Fruit fly (Drosophila melanogaster) whole organism, prepupa: ENCODE data around the gene PGRP-SB2.

ENCODE experiments used
- CG10631 ChIP-seq: fragments of 200-800 bp; sonication (Bioruptor generic); optimal IDR thresholded peaks from 2 replicates; lab custom pipeline; 2016; ENCODE audit warnings: missing biosample characterization, missing genetic modification characterization
- CG10669 ChIP-seq: fragments of 200-800 bp; sonication (Bioruptor generic); optimal IDR thresholded peaks from 3 replicates; lab custom pipeline; 2018; ENCODE audit warnings: missing biosample characterization, mild to moderate bottlenecking, missing genetic modification characterization, moderate library complexity
- CG11294 ChIP-seq: fragments of 200-800 bp; sonication (Bioruptor generic); IDR thresholded peaks from 2 replicates; pipeline ENCODE4 v1.3.6; 2022; ENCODE audit warnings: missing biosample characterization, missing genetic modification characterization
- CG11902 ChIP-seq: fragments of 200-800 bp; sonication (Bioruptor generic); optimal IDR thresholded peaks from 3 replicates; lab custom pipeline; 2016; ENCODE audit warnings: missing biosample characterization, missing genetic modification characterization
- CG15336 ChIP-seq: fragments of 200-800 bp; sonication (Bioruptor generic); IDR thresholded peaks from 2 replicates; pipeline ENCODE4 v1.3.6; 2022; ENCODE audit warnings: missing biosample characterization, missing genetic modification characterization
- CG1621 ChIP-seq: fragments of 200-800 bp; sonication (Bioruptor generic); optimal IDR thresholded peaks from 3 replicates; lab custom pipeline; 2018; ENCODE audit warnings: missing biosample characterization, mild to moderate bottlenecking, missing genetic modification characterization
- CG16779 ChIP-seq: fragments of 200-800 bp; sonication (Bioruptor generic); optimal IDR thresholded peaks from 3 replicates; lab custom pipeline; 2017; ENCODE audit warnings: missing biosample characterization, mild to moderate bottlenecking, missing genetic modification characterization
- CG3032 ChIP-seq: fragments of 200-800 bp; optimal IDR thresholded peaks from 2 replicates; lab custom pipeline; 2019; ENCODE audit warnings: missing biosample characterization, mild to moderate bottlenecking, missing genetic modification characterization, moderate library complexity
- CG31627 ChIP-seq: fragments of 200-800 bp; sonication (Bioruptor generic); optimal IDR thresholded peaks from 3 replicates; lab custom pipeline; 2016; ENCODE audit warnings: missing biosample characterization, missing genetic modification characterization
- CG32006 ChIP-seq: fragments of 200-800 bp; sonication (Bioruptor generic); optimal IDR thresholded peaks from 3 replicates; lab custom pipeline; 2017; ENCODE audit warnings: missing biosample characterization, mild to moderate bottlenecking, missing genetic modification characterization
- CG34406 ChIP-seq: fragments of 200-800 bp; sonication (Bioruptor generic); optimal IDR thresholded peaks from 3 replicates; lab custom pipeline; 2016; ENCODE audit warnings: missing biosample characterization, missing genetic modification characterization
- CG3919 ChIP-seq: fragments of 200-800 bp; sonication (Bioruptor generic); optimal IDR thresholded peaks from 3 replicates; lab custom pipeline; 2016; ENCODE audit warnings: missing biosample characterization, missing genetic modification characterization
- CG6163 ChIP-seq: fragments of 200-800 bp; sonication (Bioruptor generic); IDR thresholded peaks from 3 replicates; pipeline ENCODE4 v1.3.6; 2022; ENCODE audit warnings: missing biosample characterization, missing genetic modification characterization
- CG6276 ChIP-seq: fragments of 200-800 bp; sonication (Bioruptor generic); optimal IDR thresholded peaks from 2 replicates; lab custom pipeline; 2017; ENCODE audit warnings: missing biosample characterization, mild to moderate bottlenecking, missing genetic modification characterization
- CG6792 ChIP-seq: fragments of 200-800 bp; sonication (Bioruptor generic); optimal IDR thresholded peaks from 3 replicates; lab custom pipeline; 2016; ENCODE audit warnings: missing biosample characterization, missing genetic modification characterization
- CG6808 ChIP-seq: fragments of 200-800 bp; sonication (Bioruptor generic); optimal IDR thresholded peaks from 3 replicates; lab custom pipeline; 2017; ENCODE audit warnings: missing biosample characterization, missing genetic modification characterization, mild to moderate bottlenecking, moderate library complexity, missing genetic modification reagents
- CG6854 ChIP-seq: fragments of 200-800 bp; sonication (Bioruptor generic); optimal IDR thresholded peaks from 2 replicates; lab custom pipeline; 2017; ENCODE audit warnings: missing biosample characterization, mild to moderate bottlenecking, missing genetic modification characterization
- CG7368 ChIP-seq: fragments of 200-800 bp; sonication (Bioruptor generic); optimal IDR thresholded peaks from 3 replicates; lab custom pipeline; 2016; ENCODE audit warnings: missing biosample characterization, missing genetic modification characterization
- CG8119 ChIP-seq: fragments of 200-800 bp; sonication (Bioruptor generic); IDR thresholded peaks from 3 replicates; pipeline ENCODE4 v1.3.6; 2022; ENCODE audit warnings: missing biosample characterization, missing genetic modification characterization
- CG8632 ChIP-seq: fragments of 200-800 bp; sonication (Bioruptor generic); optimal IDR thresholded peaks from 3 replicates; lab custom pipeline; 2016; ENCODE audit warnings: missing biosample characterization, missing genetic modification characterization
- CG9139 ChIP-seq: fragments of 200-800 bp; sonication (Bioruptor generic); optimal IDR thresholded peaks from 3 replicates; lab custom pipeline; 2017; ENCODE audit warnings: missing biosample characterization, mild to moderate bottlenecking, missing genetic modification characterization
- Eip78C ChIP-seq: fragments of 200-800 bp; sonication (Bioruptor generic); peaks from one replicate; lab custom pipeline; 2016; ENCODE audit warnings: missing biosample characterization, missing genetic modification characterization
- Eip93F ChIP-seq: fragments of 200-800 bp; sonication (Bioruptor generic); optimal IDR thresholded peaks from 2 replicates; lab custom pipeline; 2016; ENCODE audit warnings: missing biosample characterization, mild to moderate bottlenecking, missing genetic modification characterization
- Gug ChIP-seq: fragments of 200-800 bp; sonication (Bioruptor generic); IDR thresholded peaks from 2 replicates; pipeline ENCODE4 v1.3.6; 2022; ENCODE audit warnings: missing biosample characterization, missing genetic modification characterization
- Hr4 ChIP-seq: fragments of 200-800 bp; sonication (Bioruptor generic); optimal IDR thresholded peaks from 3 replicates; lab custom pipeline; 2016; ENCODE audit warnings: missing biosample characterization, missing genetic modification characterization
- Lpt ChIP-seq: fragments of 200-800 bp; sonication (Bioruptor generic); optimal IDR thresholded peaks from 3 replicates; lab custom pipeline; 2016; ENCODE audit warnings: missing biosample characterization, missing genetic modification characterization
- Met ChIP-seq: fragments of 200-800 bp; sonication (Bioruptor generic); optimal IDR thresholded peaks from 3 replicates; lab custom pipeline; 2016; ENCODE audit warnings: missing biosample characterization, missing genetic modification characterization
- OdsH ChIP-seq: fragments of 200-800 bp; sonication (Bioruptor generic); optimal IDR thresholded peaks from 3 replicates; lab custom pipeline; 2016; ENCODE audit warnings: missing biosample characterization, missing genetic modification characterization
- Smox ChIP-seq: fragments of 200-800 bp; sonication (Bioruptor generic); optimal IDR thresholded peaks from 3 replicates; lab custom pipeline; 2016; ENCODE audit warnings: missing biosample characterization, missing genetic modification characterization
- Sox102F ChIP-seq: fragments of 200-800 bp; sonication (Bioruptor generic); optimal IDR thresholded peaks from 2 replicates; lab custom pipeline; 2016; ENCODE audit warnings: missing biosample characterization, mild to moderate bottlenecking, missing genetic modification characterization
- Sox15 ChIP-seq: fragments of 200-800 bp; sonication (Bioruptor generic); optimal IDR thresholded peaks from 3 replicates; lab custom pipeline; 2016; ENCODE audit warnings: missing biosample characterization, missing genetic modification characterization
- achi ChIP-seq: fragments of 200-800 bp; sonication (Bioruptor generic); optimal IDR thresholded peaks from 3 replicates; lab custom pipeline; 2016; ENCODE audit warnings: missing biosample characterization, missing genetic modification characterization
- acj6 ChIP-seq: fragments of 200-800 bp; sonication (Bioruptor generic); optimal IDR thresholded peaks from 3 replicates; lab custom pipeline; 2016; ENCODE audit warnings: missing biosample characterization, missing genetic modification characterization
- cyc ChIP-seq: fragments of 200-800 bp; sonication (Bioruptor generic); optimal IDR thresholded peaks from 3 replicates; lab custom pipeline; 2016; ENCODE audit warnings: missing biosample characterization, missing genetic modification characterization
- dsx ChIP-seq: fragments of 200-800 bp; optimal IDR thresholded peaks from 3 replicates; lab custom pipeline; 2019; ENCODE audit warnings: missing biosample characterization, mild to moderate bottlenecking, missing genetic modification characterization, moderate library complexity; ENCODE audit not compliant: poor library complexity, severe bottlenecking
- eg ChIP-seq: fragments of 200-800 bp; sonication (Bioruptor generic); IDR thresholded peaks from 3 replicates; pipeline ENCODE4 v1.3.6; 2022; ENCODE audit warnings: missing biosample characterization, missing genetic modification characterization
- fd59A ChIP-seq: fragments of 200-800 bp; sonication (Bioruptor generic); optimal IDR thresholded peaks from 2 replicates; lab custom pipeline; 2017; ENCODE audit warnings: missing biosample characterization, mild to moderate bottlenecking, missing genetic modification characterization, missing genetic modification reagents
- fd85E ChIP-seq: fragments of 200-800 bp; sonication (Bioruptor generic); optimal IDR thresholded peaks from 3 replicates; lab custom pipeline; 2016; ENCODE audit warnings: missing biosample characterization, missing genetic modification characterization
- fkh ChIP-seq: fragments of 200-800 bp; sonication (Bioruptor generic); optimal IDR thresholded peaks from 3 replicates; lab custom pipeline; 2017; ENCODE audit warnings: missing biosample characterization, mild to moderate bottlenecking, missing genetic modification characterization, moderate library complexity
- pdm3 ChIP-seq: fragments of 200-800 bp; sonication (Bioruptor generic); optimal IDR thresholded peaks from 3 replicates; lab custom pipeline; 2016; ENCODE audit warnings: missing biosample characterization, missing genetic modification characterization
- salr ChIP-seq, 2 experiments: fragments of 200-800 bp; sonication (Bioruptor generic); optimal IDR thresholded peaks; 3 replicates each; lab custom pipeline; 2016 to 2018; ENCODE audit warnings: missing biosample characterization in 2 of 2, missing genetic modification characterization in 2 of 2, mild to moderate bottlenecking in 1 of 2
- ss ChIP-seq, 2 experiments: fragments of 200-800 bp; sonication (Bioruptor generic); optimal IDR thresholded peaks; 2 replicates in 1 of 2; 3 replicates in 1 of 2; lab custom pipeline; 2017 to 2018; ENCODE audit warnings: mild to moderate bottlenecking in 2 of 2, missing biosample characterization in 2 of 2, missing genetic modification characterization in 2 of 2, moderate library complexity in 1 of 2
- svp ChIP-seq: fragments of 200-800 bp; sonication (Bioruptor generic); peaks from one replicate; lab custom pipeline; 2016; ENCODE audit warnings: missing biosample characterization, missing genetic modification characterization
- topi ChIP-seq: fragments of 200-800 bp; sonication (Bioruptor generic); optimal IDR thresholded peaks from 3 replicates; lab custom pipeline; 2016; ENCODE audit warnings: missing biosample characterization, missing genetic modification characterization
- vri ChIP-seq: fragments of 200-800 bp; sonication (Bioruptor generic); optimal IDR thresholded peaks from 3 replicates; lab custom pipeline; 2016; ENCODE audit warnings: missing biosample characterization, mild to moderate bottlenecking, missing genetic modification characterization

The PGRP-SB2 gene

DNA sequence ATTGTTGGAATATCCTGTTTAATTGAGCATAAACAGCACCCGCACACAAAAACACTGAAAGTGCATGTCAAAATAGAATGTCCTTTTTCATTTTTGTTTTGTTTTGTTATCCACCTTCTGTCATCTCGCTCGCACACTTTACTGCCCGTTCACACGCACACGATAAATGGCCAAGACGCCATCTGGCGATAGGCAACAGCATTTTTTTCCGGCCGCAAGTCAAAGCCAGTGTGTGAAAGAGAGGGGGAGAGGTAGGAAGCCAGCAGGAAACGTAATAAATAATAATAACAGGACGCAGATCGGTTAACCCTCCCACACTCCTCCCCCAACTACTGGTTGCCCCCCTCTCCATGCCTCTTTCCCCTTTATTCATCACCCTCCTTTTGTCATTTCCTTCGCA lies 43.5 kb downstream of the PGRP-SB2 start:
- no peak for TF ChIP-seq acj6 (GFP tag; lab: Kevin White, UChicago)
- no peak for TF ChIP-seq topi (GFP tag; lab: Kevin White, UChicago)
- no peak for TF ChIP-seq CG31627 (GFP tag; lab: Kevin White, UChicago)
- TF ChIP-seq dsx (GFP tag; lab: Kevin White, UChicago): peak; percentile 19
- TF ChIP-seq ss (GFP tag; optimal IDR thresholded peaks at IDR 0.05; lab: Kevin White, UChicago): peak; percentile 74 to 88
- TF ChIP-seq Sox15: no peak
- TF ChIP-seq CG6276: peak; percentile 2
- TF ChIP-seq CG32006 (GFP tag; lab: Kevin White, UChicago): no peak
- no peak for TF ChIP-seq CG3032 (tag; lab: Kevin White, UChicago)
- TF ChIP-seq Lpt: no peak
- peak; percentile 60 for TF ChIP-seq CG6808 (GFP tag; lab: Kevin White, UChicago)
- no peak for TF ChIP-seq CG11902 (GFP tag; lab: Kevin White, UChicago)
- TF ChIP-seq CG15336 (GFP tag; lab: Robert Waterston, UW): 0 out of 2 replicates have a peak, but pooled peaks have one; percentile 7
- no peak for TF ChIP-seq Smox
- no peak for TF ChIP-seq cyc
- TF ChIP-seq achi: no peak
- peak in 1 of 2 experiments; percentile 46 for TF ChIP-seq salr (GFP tag; optimal IDR thresholded peaks at IDR 0.05; lab: Kevin White, UChicago)
- peak; percentile 36; the same call in 1 of the 3 replicates for TF ChIP-seq eg (GFP tag; lab: Robert Waterston, UW)
- peak; percentile 58; the same call in 2 of the 3 replicates for TF ChIP-seq CG6163 (GFP tag; lab: Robert Waterston, UW)
- peak; percentile 16 for TF ChIP-seq CG7368 (GFP tag; lab: Kevin White, UChicago)
- TF ChIP-seq Met (GFP tag; lab: Kevin White, UChicago): peak; percentile 32
- peak; percentile 54 for TF ChIP-seq CG3919 (GFP tag; lab: Kevin White, UChicago)
- TF ChIP-seq CG34406 (GFP tag; lab: Kevin White, UChicago): no peak
- no peak for TF ChIP-seq fkh (GFP tag; lab: Kevin White, UChicago)
- peak; percentile 58 for TF ChIP-seq CG1621 (tag; lab: Kevin White, UChicago)
- TF ChIP-seq svp: no peak
- peak; percentile 64 for TF ChIP-seq Eip78C (GFP tag; lab: Kevin White, UChicago)
- TF ChIP-seq Eip93F (GFP tag; lab: Kevin White, UChicago): no peak
- no peak for TF ChIP-seq fd85E (GFP tag; lab: Kevin White, UChicago)
- TF ChIP-seq CG16779 (tag; lab: Kevin White, UChicago): no peak
- TF ChIP-seq CG9139 (GFP tag; lab: Kevin White, UChicago): peak; percentile 48
- TF ChIP-seq CG6792 (GFP tag; lab: Kevin White, UChicago): peak; percentile 4
- no peak for TF ChIP-seq Gug (GFP tag; lab: Robert Waterston, UW)
- peak; percentile 23 for TF ChIP-seq CG6854 (GFP tag; lab: Kevin White, UChicago)
- peak; percentile 11 for TF ChIP-seq Sox102F (GFP tag; lab: Kevin White, UChicago)
- peak; percentile 2 for TF ChIP-seq CG10669 (GFP tag; lab: Kevin White, UChicago)
- TF ChIP-seq vri (GFP tag; lab: Kevin White, UChicago): no peak
- TF ChIP-seq CG8632 (GFP tag; lab: Kevin White, UChicago): no peak

DNA sequence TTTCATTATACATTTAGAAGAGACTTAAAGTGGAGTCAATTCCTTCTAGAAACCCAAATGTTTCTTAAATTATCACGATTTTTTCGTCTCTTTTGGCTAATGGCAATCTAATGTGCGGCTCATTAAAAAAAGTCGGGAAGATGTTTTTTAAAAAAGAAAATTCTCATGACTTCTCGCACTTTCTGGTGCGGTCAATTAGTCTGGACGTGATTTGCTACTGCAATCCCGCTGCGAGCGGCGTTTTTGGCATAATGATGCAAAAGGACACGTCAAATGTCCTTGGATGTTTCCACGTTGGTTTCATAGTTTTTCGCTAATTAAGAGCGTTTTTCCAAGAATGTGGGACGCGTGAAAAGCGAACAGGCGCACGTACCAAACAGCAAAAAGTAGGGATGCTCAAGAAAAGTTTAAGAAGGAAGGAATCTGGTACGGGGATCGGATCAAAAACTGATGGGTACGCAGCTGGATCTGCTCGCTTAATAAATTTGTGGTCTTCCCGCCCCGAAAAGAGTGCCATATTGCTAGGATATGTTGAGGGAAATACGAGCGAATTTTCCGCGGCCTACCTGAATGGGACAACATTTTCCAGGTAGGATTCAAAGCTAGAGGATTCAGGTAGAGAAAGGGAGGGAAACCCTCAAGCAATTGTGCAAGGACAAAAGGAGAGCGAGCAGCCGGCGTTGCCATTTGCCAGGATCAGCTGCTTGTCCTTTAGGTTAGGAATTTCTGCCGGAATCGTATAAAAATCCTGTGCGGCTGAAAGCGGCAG lies 46.6 kb downstream of the PGRP-SB2 start:
- TF ChIP-seq fd59A (GFP tag; lab: Kevin White, UChicago) (no peak), CG8119 (GFP tag; lab: Robert Waterston, UW) (no peak), CG10631 (no peak), CG1621 (tag; lab: Kevin White, UChicago) (no peak), dsx (GFP tag; lab: Kevin White, UChicago) (no peak), Gug (GFP tag; lab: Robert Waterston, UW) (no peak), CG6792 (GFP tag; lab: Kevin White, UChicago) (no peak), CG11294 (GFP tag; lab: Robert Waterston, UW) (no peak), OdsH (no peak), Hr4 (no peak), eg (GFP tag; lab: Robert Waterston, UW) (no peak), pdm3 (GFP tag; lab: Kevin White, UChicago) (no peak), CG3919 (GFP tag; lab: Kevin White, UChicago) (no peak)
